Fruit fly (Drosophila melanogaster): Measurements from ENCODE around the gene GAA1.

DNA sequence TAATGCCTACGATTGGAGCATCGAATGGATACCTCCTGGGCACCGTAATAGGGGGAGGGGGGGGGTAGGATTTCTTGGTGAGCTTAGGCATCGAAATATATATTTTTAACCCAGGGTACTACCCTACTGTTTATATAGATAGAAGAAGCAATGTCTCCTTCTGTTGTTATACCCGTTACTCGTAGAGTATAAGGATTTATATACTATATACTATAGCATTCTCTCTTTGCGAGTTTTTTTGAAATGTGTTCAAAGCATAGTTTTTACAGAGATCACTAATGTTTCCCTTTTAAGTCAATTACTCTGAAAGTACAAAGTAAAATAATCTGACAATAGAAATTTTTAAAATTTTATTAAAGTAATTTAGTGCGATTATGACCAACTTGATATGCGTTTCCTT lies 19.7 kb downstream of the GAA1 start, which contains the start of gene CG43136:
- TF ChIP-seq svp (GFP tag) (no peak), Blimp-1 (GFP tag; optimal IDR thresholded peaks at IDR 0.05) (no peak), salr (GFP tag; optimal IDR thresholded peaks at IDR 0.05) (no peak), OdsH (GFP tag; optimal IDR thresholded peaks at IDR 0.05) (no peak), fd85E (GFP tag; optimal IDR thresholded peaks at IDR 0.05) (no peak), CG8119 (GFP tag; IDR thresholded peaks at IDR 0.05) (no peak), CG6808 (GFP tag; optimal IDR thresholded peaks at IDR 0.05) (no peak), Hr39 (GFP tag; optimal IDR thresholded peaks at IDR 0.05) (no peak), esn (GFP tag; optimal IDR thresholded peaks at IDR 0.05) (no peak), ss (GFP tag; optimal IDR thresholded peaks at IDR 0.05) (no peak), CG15336 (GFP tag; IDR thresholded peaks at IDR 0.05) (no peak), CG8632 (GFP tag; optimal IDR thresholded peaks at IDR 0.05) (no peak), Hr4 (GFP tag; optimal IDR thresholded peaks at IDR 0.05) (no peak)
